Worm (Caenorhabditis elegans) whole organism, midembryonic: ENCODE data around the gene F52D2.5.

Source experiments
- cog-1 ChIP-seq: sonication (generic microtip); optimal IDR thresholded peaks from 2 replicates; lab custom pipeline; 2016; ENCODE audit warnings: missing genetic modification characterization, missing compliant biosample characterization
- flt-1 ChIP-seq: fragments of 200-800 bp; sonication (Bioruptor generic); IDR thresholded peaks from 2 replicates; pipeline ENCODE4 v1.3.6; 2022; ENCODE audit warnings: missing genetic modification characterization, missing compliant biosample characterization
- med-1 ChIP-seq: sonication (generic microtip); optimal IDR thresholded peaks from 2 replicates; lab custom pipeline; 2017; ENCODE audit warnings: missing genetic modification characterization, mild to moderate bottlenecking, missing compliant biosample characterization, antibody characterized with exemption, missing genetic modification reagents; ENCODE audit not compliant: insufficient read depth
- tab-1 ChIP-seq: fragments of 200-800 bp; sonication (Bioruptor generic); IDR thresholded peaks from 2 replicates; pipeline ENCODE4 v1.3.6; 2022; ENCODE audit warnings: missing genetic modification characterization, missing compliant biosample characterization
- ztf-23 ChIP-seq: fragments of 200-800 bp; sonication (Bioruptor generic); IDR thresholded peaks from 2 replicates; pipeline ENCODE4 v1.3.6; 2022; ENCODE audit warnings: missing genetic modification reagents, missing genetic modification characterization, missing compliant biosample characterization

ce11 chrX:2000517-2000916 is 25.9 kb upstream of the F52D2.5 start:
- TF ChIP-seq flt-1 (no peak), med-1 (GFP tag; lab: Kevin White, UChicago) (no peak), cog-1 (tag; lab: Kevin White, UChicago) (no peak), ztf-23 (GFP tag; lab: Robert Waterston, UW) (no peak), tab-1 (GFP tag; lab: Robert Waterston, UW) (no peak)
